Fruit fly (Drosophila melanogaster) whole organism, embryonic: ENCODE results near the gene neur.

Experiments used
- NK7.1 ChIP-seq: fragments of 200-800 bp; sonication (Bioruptor generic); optimal IDR thresholded peaks from 3 replicates; lab custom pipeline; 2016; ENCODE audit warnings: missing biosample characterization, missing genetic modification characterization
- br ChIP-seq: fragments of >200 bp; optimal IDR thresholded peaks from 2 replicates; lab custom pipeline; 2017

- TF ChIP-seq br (lab: Kevin White, UChicago) = no peak
- no peak for TF ChIP-seq NK7.1 (GFP tag; lab: Kevin White, UChicago)
These were observed 14.3 kb downstream of the neur start for dm6 chr3R:9024835-9025510.
